Worm (Caenorhabditis elegans): Measurements from ENCODE around the gene F26A1.9.

Gene F26A1.9

ce11 chrIII:4861744-4862401, 32.5 kb upstream of the F26A1.9 start, which contains the start of the genes C35D10.10 and C35D10.5 (continued):
- TF ChIP-seq C16A3.4 (tag; optimal IDR thresholded peaks at IDR 0.05) = no peak
- TF ChIP-seq mef-2 (tag; optimal IDR thresholded peaks at IDR 0.05) = no peak
- TF ChIP-seq grh-1 (GFP tag; IDR thresholded peaks at IDR 0.05) = no peak
- no peak for TF ChIP-seq sptf-1 (tag; optimal IDR thresholded peaks at IDR 0.05)
- no peak for TF ChIP-seq pax-3 (tag; optimal IDR thresholded peaks at IDR 0.05)
- TF ChIP-seq C04F5.9 (tag; optimal IDR thresholded peaks at IDR 0.05) = no peak
- TF ChIP-seq ceh-8 (GFP tag; optimal IDR thresholded peaks at IDR 0.05) = no peak
- no peak for TF ChIP-seq nhr-84 (tag; optimal IDR thresholded peaks at IDR 0.05)
- no peak for TF ChIP-seq efl-3 (GFP tag; optimal IDR thresholded peaks at IDR 0.05)
- no peak for TF ChIP-seq Y116A8C.19 (tag; optimal IDR thresholded peaks at IDR 0.05; ENCODE audit: borderline replicate concordance)
- no peak for TF ChIP-seq fkh-8 (tag; optimal IDR thresholded peaks at IDR 0.05)
- TF ChIP-seq alr-1 (tag; optimal IDR thresholded peaks at IDR 0.05; ENCODE audit: borderline replicate concordance) = no peak
- TF ChIP-seq dsc-1 (tag; optimal IDR thresholded peaks at IDR 0.05) = peak; percentile 7
- no peak for TF ChIP-seq unc-30 (tag; optimal IDR thresholded peaks at IDR 0.05)
- no peak for TF ChIP-seq ceh-82 (tag; optimal IDR thresholded peaks at IDR 0.05)
- TF ChIP-seq ztf-11 (tag; optimal IDR thresholded peaks at IDR 0.05) = peak in 1 of 2 experiments; percentile 39
- no peak for TF ChIP-seq nhr-76 (tag; optimal IDR thresholded peaks at IDR 0.05)
- no peak for TF ChIP-seq ces-1 (GFP tag; optimal IDR thresholded peaks at IDR 0.05)
- no peak for TF ChIP-seq hlh-4 (tag; optimal IDR thresholded peaks at IDR 0.05)
- TF ChIP-seq rnt-1 (tag; optimal IDR thresholded peaks at IDR 0.05) = peak; percentile 8
- TF ChIP-seq nhr-19 (GFP tag; conservative IDR thresholded peaks at IDR 0.05) = no peak
- no peak for TF ChIP-seq fos-1 (tag; optimal IDR thresholded peaks at IDR 0.05)

ce11 chrIII:4859039-4859438, 29.7 kb upstream of the F26A1.9 start, which contains the start of gene C35D10.6:
C35D10.6 (plus strand) TSS chrIII:4859339.
- TF ChIP-seq hlh-4 (tag; optimal IDR thresholded peaks at IDR 0.05) (no peak), fkh-8 (tag; optimal IDR thresholded peaks at IDR 0.05) (no peak), mdl-1 (tag; optimal IDR thresholded peaks at IDR 0.05) (no peak), efl-3 (GFP tag; optimal IDR thresholded peaks at IDR 0.05) (no peak), hpl-2 (GFP tag; optimal IDR thresholded peaks at IDR 0.05) (no peak), pax-3 (tag; optimal IDR thresholded peaks at IDR 0.05) (no peak), tbx-2 (tag; optimal IDR thresholded peaks at IDR 0.05) (no peak), efl-1 (optimal IDR thresholded peaks at IDR 0.05) (no peak), efl-1 (GFP tag; optimal IDR thresholded peaks at IDR 0.05 in 1 of 2) (peak in 1 of 2 experiments; percentile 76), nhr-71 (tag; optimal IDR thresholded peaks at IDR 0.05) (no peak)

ce11 chrIII:4856992-4857391, 27.7 kb upstream of the F26A1.9 start:
- TF ChIP-seq dsc-1 (tag; optimal IDR thresholded peaks at IDR 0.05) = no peak
- TF ChIP-seq nhr-20 (tag; optimal IDR thresholded peaks at IDR 0.05) = no peak
- no peak for TF ChIP-seq lin-15B (tag; optimal IDR thresholded peaks at IDR 0.05)
- TF ChIP-seq lin-14 (GFP tag; optimal IDR thresholded peaks at IDR 0.05) = no peak
- no peak for TF ChIP-seq efl-1 (optimal IDR thresholded peaks at IDR 0.05)
- no peak for TF ChIP-seq efl-1 (GFP tag; optimal IDR thresholded peaks at IDR 0.05 in 1 of 2)
- no peak for TF ChIP-seq F16B12.6 (tag; optimal IDR thresholded peaks at IDR 0.05)
- no peak for TF ChIP-seq hpl-2 (GFP tag; optimal IDR thresholded peaks at IDR 0.05)
- no peak for TF ChIP-seq unc-62 (GFP tag; optimal IDR thresholded peaks at IDR 0.05)
- no peak for TF ChIP-seq sptf-1 (tag; optimal IDR thresholded peaks at IDR 0.05)
- TF ChIP-seq nhr-71 (tag; optimal IDR thresholded peaks at IDR 0.05) = no peak
- no peak for TF ChIP-seq blmp-1 (tag; optimal IDR thresholded peaks at IDR 0.05)
- no peak for TF ChIP-seq alr-1 (tag; optimal IDR thresholded peaks at IDR 0.05; ENCODE audit: borderline replicate concordance)
- TF ChIP-seq mab-9 (GFP tag; IDR thresholded peaks at IDR 0.05) = no peak
- TF ChIP-seq nhr-85 (tag) = no peak
- no peak for TF ChIP-seq rnt-1 (tag; optimal IDR thresholded peaks at IDR 0.05)
- TF ChIP-seq efl-3 (GFP tag; optimal IDR thresholded peaks at IDR 0.05) = no peak
- TF ChIP-seq nhr-28 (tag; optimal IDR thresholded peaks at IDR 0.05) = no peak

All from whole organism, L1 larva.